Fruit fly (Drosophila melanogaster): ENCODE measurements around the gene CG43063.

DNA sequence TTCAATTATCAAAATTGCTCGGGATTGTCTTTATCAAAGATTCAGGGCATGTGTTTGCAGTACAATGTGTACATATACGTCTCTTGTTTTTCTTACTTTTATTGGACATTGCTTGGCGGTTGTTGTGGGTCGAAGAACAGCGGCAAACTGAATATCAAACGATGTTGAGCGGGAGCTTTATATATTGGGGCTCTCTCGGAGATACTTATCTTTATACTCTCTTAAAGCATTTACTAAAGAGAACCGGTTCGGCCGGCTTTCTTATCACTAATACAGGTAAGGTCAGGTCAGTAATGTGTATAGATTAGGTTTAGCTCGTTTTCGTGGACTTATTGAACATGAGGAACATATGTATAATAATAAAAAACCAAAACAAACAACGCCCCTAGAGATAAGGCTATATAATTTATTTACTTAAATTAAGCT, 34.7 kb upstream of the CG43063 start, which contains the start of gene CG7966:
- TF ChIP-seq psq (optimal IDR thresholded peaks at IDR 0.05) (no peak), usp (GFP tag; optimal IDR thresholded peaks at IDR 0.05) (no peak), EcR (GFP tag; optimal IDR thresholded peaks at IDR 0.05) (no peak), CG8478 (optimal IDR thresholded peaks at IDR 0.05) (no peak), Dll (optimal IDR thresholded peaks at IDR 0.05) (no peak)
